Worm (Caenorhabditis elegans) whole organism, late embryonic: ENCODE data around the gene Y56A3A.28.

ENCODE experiments used
- C08G9.2 ChIP-seq: sonication (generic microtip); optimal IDR thresholded peaks from 2 replicates; lab custom pipeline; 2016; ENCODE audit warnings: mild to moderate bottlenecking, missing genetic modification characterization, moderate library complexity, missing compliant biosample characterization
- F13H6.1 ChIP-seq: sonication (generic microtip); optimal IDR thresholded peaks from 2 replicates; lab custom pipeline; 2016; ENCODE audit warnings: missing genetic modification characterization, missing compliant biosample characterization
- K02D7.2 ChIP-seq: sonication (generic microtip); optimal IDR thresholded peaks from 2 replicates; lab custom pipeline; 2017; ENCODE audit warnings: mild to moderate bottlenecking, missing genetic modification characterization, missing compliant biosample characterization
- K09A11.1 ChIP-seq: sonication (generic microtip); optimal IDR thresholded peaks from 2 replicates; lab custom pipeline; 2017; ENCODE audit warnings: antibody characterized with exemption, mild to moderate bottlenecking, missing genetic modification characterization, missing compliant biosample characterization; ENCODE audit not compliant: insufficient read depth
- T23F11.4 ChIP-seq: fragments of 200-800 bp; sonication (Bioruptor generic); optimal IDR thresholded peaks from 2 replicates; lab custom pipeline; 2018; ENCODE audit warnings: mild to moderate bottlenecking, missing genetic modification characterization, missing compliant biosample characterization
- ceh-22 ChIP-seq: sonication (generic microtip); optimal IDR thresholded peaks from 2 replicates; lab custom pipeline; 2017; ENCODE audit warnings: missing biosample characterization, missing genetic modification characterization
- ceh-24 ChIP-seq: sonication (generic microtip); optimal IDR thresholded peaks from 2 replicates; lab custom pipeline; 2016; ENCODE audit warnings: mild to moderate bottlenecking, missing genetic modification characterization, missing compliant biosample characterization
- ceh-30 ChIP-seq: fragments of 150-350 bp; optimal IDR thresholded peaks from 2 replicates; lab custom pipeline; 2014; ENCODE audit warnings: missing biosample characterization, missing genetic modification characterization
- ceh-45 ChIP-seq: fragments of 200-800 bp; sonication (Bioruptor generic); IDR thresholded peaks from 2 replicates; pipeline ENCODE4 v1.3.6; 2022; ENCODE audit warnings: missing genetic modification reagents, missing genetic modification characterization, missing compliant biosample characterization
- ceh-48 ChIP-seq: sonication (generic microtip); optimal IDR thresholded peaks from 2 replicates; lab custom pipeline; 2016; ENCODE audit warnings: missing genetic modification characterization, inconsistent platforms, missing compliant biosample characterization
- ceh-6 ChIP-seq: fragments of 200-800 bp; sonication (Bioruptor generic); optimal IDR thresholded peaks from 2 replicates; lab custom pipeline; 2018; ENCODE audit warnings: mild to moderate bottlenecking, missing genetic modification characterization, missing compliant biosample characterization
- ceh-9 ChIP-seq: sonication (generic microtip); optimal IDR thresholded peaks from 2 replicates; lab custom pipeline; 2016; ENCODE audit warnings: mild to moderate bottlenecking, missing genetic modification characterization, inconsistent platforms, missing compliant biosample characterization
- che-1 ChIP-seq: sonication (generic microtip); optimal IDR thresholded peaks from 2 replicates; lab custom pipeline; 2016; ENCODE audit warnings: mild to moderate bottlenecking, missing genetic modification characterization, missing compliant biosample characterization
- dve-1 ChIP-seq: sonication (generic microtip); optimal IDR thresholded peaks from 2 replicates; lab custom pipeline; 2017; ENCODE audit warnings: antibody characterized with exemption, mild to moderate bottlenecking, missing genetic modification characterization, missing compliant biosample characterization
- elt-2 ChIP-seq: sonication (generic microtip); optimal IDR thresholded peaks from 2 replicates; lab custom pipeline; 2016; ENCODE audit warnings: missing genetic modification reagents, missing genetic modification characterization, missing compliant biosample characterization
- eyg-1 ChIP-seq: sonication (generic microtip); optimal IDR thresholded peaks from 2 replicates; lab custom pipeline; 2016; ENCODE audit warnings: missing genotype, missing genetic modification characterization, missing compliant biosample characterization
- fkh-6 ChIP-seq: sonication (generic microtip); optimal IDR thresholded peaks from 2 replicates; lab custom pipeline; 2016; ENCODE audit warnings: missing genetic modification characterization, missing compliant biosample characterization
- hlh-30 ChIP-seq: sonication (generic microtip); optimal IDR thresholded peaks from 2 replicates; lab custom pipeline; 2017; ENCODE audit warnings: antibody characterized with exemption, missing genetic modification characterization, missing compliant biosample characterization; ENCODE audit not compliant: insufficient read depth
- hlh-6 ChIP-seq: sonication (generic microtip); optimal IDR thresholded peaks from 2 replicates; lab custom pipeline; 2016; ENCODE audit warnings: missing genotype, missing genetic modification characterization, missing compliant biosample characterization
- hlh-8 ChIP-seq: sonication (generic microtip); optimal IDR thresholded peaks from 2 replicates; lab custom pipeline; 2016; ENCODE audit warnings: missing genotype, missing genetic modification characterization, missing compliant biosample characterization
- lim-6 ChIP-seq: sonication (generic microtip); optimal IDR thresholded peaks from 2 replicates; lab custom pipeline; 2016; ENCODE audit warnings: missing genetic modification characterization, missing compliant biosample characterization
- lin-11 ChIP-seq: fragments of 200-800 bp; sonication (Bioruptor generic); optimal IDR thresholded peaks from 2 replicates; lab custom pipeline; 2018; ENCODE audit warnings: mild to moderate bottlenecking, missing genetic modification characterization, missing compliant biosample characterization
- nfya-1 ChIP-seq: sonication (generic microtip); optimal IDR thresholded peaks from 2 replicates; lab custom pipeline; 2017; ENCODE audit warnings: missing genetic modification characterization, mild to moderate bottlenecking, missing compliant biosample characterization, antibody characterized with exemption, moderate library complexity
- nhr-232 ChIP-seq: sonication (generic microtip); optimal IDR thresholded peaks from 2 replicates; lab custom pipeline; 2016; ENCODE audit warnings: missing genetic modification characterization, missing compliant biosample characterization
- npax-4 ChIP-seq: sonication (generic microtip); optimal IDR thresholded peaks from 2 replicates; lab custom pipeline; 2016; ENCODE audit warnings: missing genetic modification characterization, missing compliant biosample characterization
- pat-9 ChIP-seq: fragments of 200-800 bp; sonication (Bioruptor generic); optimal IDR thresholded peaks from 2 replicates; lab custom pipeline; 2018; ENCODE audit warnings: mild to moderate bottlenecking, missing genetic modification characterization, moderate library complexity, missing compliant biosample characterization
- pax-1 ChIP-seq: fragments of 150-350 bp; optimal IDR thresholded peaks from 2 replicates; lab custom pipeline; 2014; ENCODE audit warnings: missing biosample characterization, missing genetic modification characterization
- pha-2 ChIP-seq: sonication (generic microtip); optimal IDR thresholded peaks from 2 replicates; lab custom pipeline; 2017; ENCODE audit warnings: mild to moderate bottlenecking, missing genetic modification characterization, missing compliant biosample characterization
- ref-2 ChIP-seq: sonication (generic microtip); optimal IDR thresholded peaks from 2 replicates; lab custom pipeline; 2016; ENCODE audit warnings: missing genetic modification characterization, missing compliant biosample characterization
- sdc-2 ChIP-seq: sonication (generic microtip); optimal IDR thresholded peaks from 2 replicates; lab custom pipeline; 2016; ENCODE audit warnings: missing genotype, missing genetic modification characterization, missing compliant biosample characterization
- sox-2 ChIP-seq: fragments of 200-800 bp; sonication (Bioruptor generic); IDR thresholded peaks from 2 replicates; pipeline ENCODE4 v1.3.6; 2022; ENCODE audit warnings: missing genetic modification reagents, missing genetic modification characterization, missing compliant biosample characterization
- ttx-3 ChIP-seq: sonication (generic microtip); optimal IDR thresholded peaks from 2 replicates; lab custom pipeline; 2016; ENCODE audit warnings: missing genetic modification reagents, missing genetic modification characterization, missing compliant biosample characterization
- unc-3 ChIP-seq, 2 experiments: fragments of 200-800 bp in 1 of 2; sonication (Bioruptor generic) in 1 of 2; sonication (generic microtip) in 1 of 2; conservative IDR thresholded peaks in 1 of 2; optimal IDR thresholded peaks in 1 of 2; 2 replicates each; pipeline versions ENCODE4 v1.3.6 to Lab custom; 2016 to 2022; ENCODE audit warnings: missing compliant biosample characterization in 2 of 2, missing genetic modification characterization in 2 of 2, missing genetic modification reagents in 1 of 2
- unc-42 ChIP-seq: sonication (generic microtip); optimal IDR thresholded peaks from 2 replicates; lab custom pipeline; 2016; ENCODE audit warnings: missing genotype, missing genetic modification characterization, missing compliant biosample characterization
- unc-55 ChIP-seq: sonication (generic microtip); optimal IDR thresholded peaks from 2 replicates; lab custom pipeline; 2017; ENCODE audit warnings: missing biosample characterization, missing genetic modification reagents, missing genetic modification characterization
- zip-5 ChIP-seq: sonication (generic microtip); optimal IDR thresholded peaks from 2 replicates; lab custom pipeline; 2016; ENCODE audit warnings: missing genetic modification characterization, missing compliant biosample characterization

The Y56A3A.28 gene

DNA sequence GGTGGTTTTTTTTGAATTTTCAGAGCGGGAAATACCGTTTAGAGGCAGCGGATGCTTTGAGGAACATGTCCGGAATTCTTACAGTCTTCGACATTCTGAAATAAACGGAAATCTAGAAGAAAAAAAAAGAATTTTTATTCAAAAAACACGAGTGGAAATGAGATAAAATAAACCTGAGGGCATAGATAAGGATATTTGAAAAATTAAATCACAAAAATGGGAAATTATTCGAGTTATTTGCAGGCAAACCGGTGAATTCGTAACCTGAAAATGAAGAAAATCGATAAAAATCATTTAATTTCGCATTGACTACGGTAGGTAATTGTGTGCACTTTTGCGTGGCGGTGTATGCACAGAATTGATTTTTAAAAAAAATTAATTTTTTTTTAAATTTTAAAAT is 2.8 kb upstream of the Y56A3A.28 start, which contains the start of gene ung-1:
Gene ung-1 (minus strand): TSS at position 101 of the 400 bp plus-strand sequence.
- TF ChIP-seq pha-2 (tag; lab: Kevin White, UChicago), result no peak
- TF ChIP-seq ceh-22 (tag; lab: Kevin White, UChicago), result no peak
- TF ChIP-seq hlh-6 (tag; lab: Kevin White, UChicago), result no peak
- TF ChIP-seq unc-42 (tag; lab: Kevin White, UChicago), result no peak
- no peak for TF ChIP-seq K09A11.1 (tag; lab: Kevin White, UChicago)
- no peak for TF ChIP-seq dve-1 (tag; lab: Kevin White, UChicago)
- TF ChIP-seq zip-5, result no peak
- TF ChIP-seq npax-4, result no peak
- no peak for TF ChIP-seq pat-9 (tag; lab: Kevin White, UChicago)

DNA sequence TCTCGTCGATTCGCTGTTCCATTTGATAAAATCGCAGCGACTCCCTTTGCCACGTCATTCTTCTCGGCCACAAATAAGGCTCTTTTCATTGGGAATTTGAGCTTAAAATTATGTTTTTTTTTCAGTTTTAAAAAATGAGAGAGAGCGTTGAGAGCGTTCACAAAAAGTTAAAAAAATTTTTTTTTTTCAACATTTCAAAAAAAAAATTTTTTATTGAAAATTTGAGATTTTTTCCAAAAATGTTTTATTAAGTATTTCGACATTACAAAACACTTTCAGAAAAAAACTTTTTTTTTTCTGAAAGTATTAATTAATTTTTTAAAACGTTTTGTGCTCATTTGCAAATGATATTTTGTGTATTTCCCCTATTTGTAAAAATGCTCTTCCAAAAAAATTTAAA is 11.1 kb downstream of the Y56A3A.28 start, which contains the start of gene top-3:
Gene top-3 (minus strand): TSS at position 101 of the 400 bp plus-strand sequence.
- TF ChIP-seq fkh-6 (tag; lab: Kevin White, UChicago) (no peak), unc-42 (tag; lab: Kevin White, UChicago) (no peak), ceh-48 (no peak), pat-9 (tag; lab: Kevin White, UChicago) (no peak), ttx-3 (no peak), ref-2 (tag; lab: Kevin White, UChicago) (no peak), elt-2 (no peak), sox-2 (GFP tag; lab: Robert Waterston, UW) (no peak), ceh-24 (no peak), hlh-30 (no peak), unc-55 (GFP tag; lab: Kevin White, UChicago) (no peak), ceh-6 (GFP tag; lab: Kevin White, UChicago) (no peak), sdc-2 (tag; lab: Kevin White, UChicago) (no peak), pax-1 (no peak)

DNA sequence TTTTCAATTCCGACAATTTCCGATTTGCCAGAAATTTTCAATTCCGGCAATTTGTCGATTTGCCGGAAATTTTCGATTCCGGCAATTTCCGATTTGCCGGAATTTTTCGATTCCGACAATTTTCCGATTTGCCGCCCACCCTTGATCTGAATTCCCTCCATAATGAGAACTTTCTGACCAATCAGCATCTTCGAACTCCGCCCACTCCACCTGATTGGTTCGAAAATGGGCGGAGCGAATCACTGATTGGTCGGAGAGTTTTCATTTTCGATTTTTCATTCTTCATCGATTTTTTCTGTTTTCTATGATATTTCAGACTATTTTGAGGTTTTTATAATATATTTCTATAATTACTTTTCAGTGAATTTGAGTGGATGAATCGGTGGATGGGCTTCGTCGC is 17.0 kb downstream of the Y56A3A.28 start:
- TF ChIP-seq ceh-6 (GFP tag; lab: Kevin White, UChicago) (no peak), ceh-45 (GFP tag; lab: Robert Waterston, UW) (no peak), nfya-1 (peak; percentile 80)

DNA sequence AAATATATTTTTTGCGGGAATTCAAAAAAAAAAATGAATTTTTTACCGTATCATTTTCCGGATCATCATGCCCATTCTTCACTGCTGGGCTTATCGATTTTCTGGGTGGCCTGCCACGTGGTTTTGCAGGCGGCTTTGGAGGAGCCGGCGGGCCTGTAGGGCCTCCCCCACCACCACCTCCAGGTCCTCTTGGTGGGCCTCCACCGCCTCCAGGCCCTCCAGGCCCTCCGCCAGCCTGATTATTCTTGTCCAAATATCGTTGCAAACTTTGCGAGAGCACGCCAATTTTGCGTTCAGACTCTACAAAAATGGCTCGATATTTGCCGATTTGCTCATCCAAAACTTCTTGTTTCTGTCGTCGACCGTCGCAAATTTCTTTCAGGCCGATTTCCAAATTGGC is 20.1 kb downstream of the Y56A3A.28 start:
- no peak for TF ChIP-seq nhr-232

DNA sequence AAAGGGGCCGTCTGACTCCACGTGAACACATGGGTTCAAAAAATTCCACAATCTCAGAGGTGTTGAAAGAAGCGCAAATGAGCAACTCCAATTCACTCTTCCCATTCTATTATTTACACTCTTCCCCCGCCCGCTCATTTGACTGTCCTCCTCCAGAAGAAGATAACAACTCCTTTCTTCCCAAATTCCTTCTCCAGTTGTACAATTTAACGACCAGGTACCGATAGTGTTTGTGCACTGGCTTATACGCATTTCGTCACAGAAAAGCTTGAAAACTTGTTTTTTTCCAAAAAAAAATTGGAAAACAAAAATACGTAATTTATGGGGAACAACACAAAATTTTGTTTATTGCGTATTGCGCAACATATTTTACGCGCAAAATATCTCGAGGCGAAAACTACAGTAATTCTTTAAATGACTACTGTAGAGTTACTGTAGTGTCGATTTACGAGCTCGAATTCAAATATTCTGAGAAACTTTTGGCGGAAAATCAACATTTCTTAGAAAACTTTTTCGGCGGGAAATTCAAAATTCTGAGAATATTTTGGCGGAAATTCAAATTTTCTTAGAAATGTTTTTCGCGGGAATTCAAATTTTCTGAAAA is 21.8 kb downstream of the Y56A3A.28 start:
- TF ChIP-seq F13H6.1 (tag; lab: Kevin White, UChicago) (no peak), T23F11.4 (GFP tag; lab: Kevin White, UChicago) (no peak), lin-11 (tag; lab: Kevin White, UChicago) (no peak), ceh-9 (tag; lab: Kevin White, UChicago) (no peak), ceh-22 (tag; lab: Kevin White, UChicago) (no peak), lim-6 (tag; lab: Kevin White, UChicago) (no peak), C08G9.2 (no peak), K02D7.2 (tag; lab: Kevin White, UChicago) (no peak), ceh-48 (no peak), ref-2 (tag; lab: Kevin White, UChicago) (no peak), ceh-24 (no peak), ceh-30 (tag; lab: Kevin White, UChicago) (no peak), sdc-2 (tag; lab: Kevin White, UChicago) (no peak), unc-3 (GFP tag; conservative IDR thresholded peaks at IDR 0.05; lab: Robert Waterston, UW) (no peak), unc-3 (tag; optimal IDR thresholded peaks at IDR 0.05; lab: Kevin White, UChicago) (no peak), sox-2 (GFP tag; lab: Robert Waterston, UW) (no peak), che-1 (no peak), eyg-1 (tag; lab: Kevin White, UChicago) (no peak), hlh-8 (tag; lab: Kevin White, UChicago) (no peak), pat-9 (tag; lab: Kevin White, UChicago) (no peak)
